Fruit fly (Drosophila melanogaster): ENCODE results near the gene CG8086.

The CG8086 gene

DNA sequence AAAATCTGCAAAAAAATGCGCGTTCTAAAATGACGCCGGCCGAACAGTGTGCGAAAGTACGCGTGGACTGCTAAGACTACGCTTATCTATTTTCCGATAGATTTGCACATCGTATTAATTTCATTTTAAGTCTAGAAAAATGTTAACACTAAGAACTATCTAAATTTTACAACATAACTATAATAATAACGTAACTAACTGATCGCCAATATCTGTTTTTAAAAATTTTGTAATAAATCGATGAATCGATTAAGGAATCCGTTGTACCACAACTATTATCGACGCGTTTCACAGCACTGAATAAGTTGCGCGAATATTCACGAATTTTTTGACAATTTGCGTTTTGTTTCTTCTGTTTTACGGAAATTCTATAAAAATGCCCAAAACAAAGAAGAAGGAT is 46.2 kb downstream of the CG8086 start, which contains the start of gene Ssb-c31a (continued):
- TF ChIP-seq Eip93F (GFP tag; optimal IDR thresholded peaks at IDR 0.05), result no peak
- no peak for TF ChIP-seq CG4318 (GFP tag; optimal IDR thresholded peaks at IDR 0.05)
- TF ChIP-seq CG6808 (GFP tag; optimal IDR thresholded peaks at IDR 0.05), result peak; percentile 50
- TF ChIP-seq CG6276 (GFP tag; optimal IDR thresholded peaks at IDR 0.05), result no peak
- TF ChIP-seq pdm3 (GFP tag; optimal IDR thresholded peaks at IDR 0.05), result peak; percentile 61
- TF ChIP-seq CG8119 (GFP tag; IDR thresholded peaks at IDR 0.05), result no peak
- TF ChIP-seq CG10631 (GFP tag; optimal IDR thresholded peaks at IDR 0.05), result peak; percentile 54
- TF ChIP-seq Sox102F (GFP tag; optimal IDR thresholded peaks at IDR 0.05), result peak; percentile 66
- TF ChIP-seq CG11902 (GFP tag; optimal IDR thresholded peaks at IDR 0.05), result no peak
- TF ChIP-seq Eip78C (GFP tag), result peak; percentile 87
- no peak for TF ChIP-seq Hr38 (GFP tag; optimal IDR thresholded peaks at IDR 0.05)
- peak; percentile 50 for TF ChIP-seq Hr4 (GFP tag; optimal IDR thresholded peaks at IDR 0.05)
- TF ChIP-seq Hr39 (GFP tag; optimal IDR thresholded peaks at IDR 0.05), result peak; percentile 47
- TF ChIP-seq ss (GFP tag; optimal IDR thresholded peaks at IDR 0.05), result peak; percentile 34 to 65
- peak; percentile 9 for TF ChIP-seq dsx (GFP tag; optimal IDR thresholded peaks at IDR 0.05; ENCODE audit: poor library complexity, severe bottlenecking)
- TF ChIP-seq cyc (GFP tag; optimal IDR thresholded peaks at IDR 0.05), result peak; percentile 62
- TF ChIP-seq achi (GFP tag; optimal IDR thresholded peaks at IDR 0.05), result peak; percentile 63
- TF ChIP-seq OdsH (GFP tag; optimal IDR thresholded peaks at IDR 0.05), result peak; percentile 62
- peak; percentile 40 for TF ChIP-seq Ets96B (tag; optimal IDR thresholded peaks at IDR 0.05)
- no peak for TF ChIP-seq CG11294 (GFP tag; IDR thresholded peaks at IDR 0.05)
- peak; percentile 65 for TF ChIP-seq acj6 (GFP tag; optimal IDR thresholded peaks at IDR 0.05)
- 0 out of 3 replicates have a peak, but pooled peaks have one; percentile 22 for TF ChIP-seq CG6163 (GFP tag; IDR thresholded peaks at IDR 0.05)
- TF ChIP-seq net (GFP tag; optimal IDR thresholded peaks at IDR 0.05), result no peak

DNA sequence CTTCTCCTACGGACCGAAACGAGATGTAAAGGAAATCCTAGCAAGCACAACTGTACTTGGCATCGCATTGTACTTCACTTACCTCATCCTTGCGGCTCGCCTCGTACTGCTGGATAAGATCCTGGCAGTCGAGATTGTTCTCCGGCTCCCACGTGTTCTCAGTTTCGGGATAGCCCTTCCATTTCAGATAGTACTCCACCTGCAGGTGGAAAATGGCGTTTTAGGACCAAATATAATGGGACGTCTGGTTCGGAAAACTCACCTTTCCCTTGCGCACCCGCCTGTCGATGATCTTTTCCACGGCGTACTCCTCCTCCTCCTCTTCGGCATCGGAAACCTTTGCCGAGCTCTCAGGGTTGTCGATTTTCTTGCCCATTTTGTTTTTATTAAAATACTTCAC is 46.8 kb downstream of the CG8086 start:
- no peak for TF ChIP-seq OdsH (GFP tag; optimal IDR thresholded peaks at IDR 0.05)
- TF ChIP-seq CG11294 (GFP tag; IDR thresholded peaks at IDR 0.05), result no peak
- TF ChIP-seq CG32006 (GFP tag; optimal IDR thresholded peaks at IDR 0.05), result no peak
- no peak for TF ChIP-seq Sox14 (GFP tag; optimal IDR thresholded peaks at IDR 0.05)
- TF ChIP-seq Smox (GFP tag; optimal IDR thresholded peaks at IDR 0.05), result no peak

DNA sequence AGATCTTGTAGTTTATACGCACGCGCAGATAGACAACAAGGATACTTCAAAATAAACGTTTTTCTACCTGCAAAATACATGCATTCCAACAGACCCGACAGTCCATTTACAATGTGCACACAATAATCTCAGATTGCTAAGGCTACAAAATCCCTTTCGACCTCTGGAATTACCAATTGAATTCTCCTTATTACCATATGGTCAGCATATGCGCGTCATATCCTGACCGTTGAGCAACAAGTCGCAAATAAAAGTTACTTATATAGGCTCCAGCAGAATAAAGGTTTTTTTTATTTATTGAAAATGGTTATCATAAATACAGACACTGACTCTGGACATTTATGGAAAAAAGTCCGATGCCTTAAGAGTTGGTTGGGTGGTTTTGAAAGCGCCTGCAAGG is 47.9 kb downstream of the CG8086 start:
- TF ChIP-seq CG8319 (GFP tag; optimal IDR thresholded peaks at IDR 0.05), result no peak
- no peak for TF ChIP-seq Gug (GFP tag; IDR thresholded peaks at IDR 0.05)
- TF ChIP-seq CG10631 (GFP tag; optimal IDR thresholded peaks at IDR 0.05), result no peak
- no peak for TF ChIP-seq ss (GFP tag; optimal IDR thresholded peaks at IDR 0.05)
- TF ChIP-seq spab (GFP tag; optimal IDR thresholded peaks at IDR 0.05), result no peak

DNA sequence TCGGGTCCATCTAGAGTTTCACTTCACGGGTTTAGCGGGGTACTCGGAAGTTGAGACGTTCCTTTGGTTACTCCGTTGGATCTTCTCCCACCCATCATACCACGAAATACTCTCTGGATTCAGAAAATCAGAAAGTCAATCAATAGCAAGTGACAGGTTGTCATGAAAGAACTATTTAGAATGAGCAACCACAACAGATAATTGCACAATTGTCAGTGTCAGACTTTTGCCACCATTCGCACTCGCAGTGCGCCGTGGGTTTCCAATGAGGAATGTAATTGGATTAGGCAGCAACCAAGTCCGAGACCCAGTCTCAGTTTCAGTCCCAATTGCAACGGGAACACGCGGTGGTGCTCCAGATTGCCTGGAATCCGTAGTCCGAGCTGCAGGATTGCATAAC is 51.4 kb downstream of the CG8086 start, which contains the start of gene CG8419:
Gene CG8419 (plus strand): TSS at position 301 of the 400 bp plus-strand sequence.
- TF ChIP-seq CG11294 (GFP tag; IDR thresholded peaks at IDR 0.05) (no peak), ss (GFP tag; optimal IDR thresholded peaks at IDR 0.05) (no peak), svp (GFP tag) (no peak), CG10669 (GFP tag; optimal IDR thresholded peaks at IDR 0.05) (no peak), CG32006 (GFP tag; optimal IDR thresholded peaks at IDR 0.05) (no peak), Ets96B (tag; optimal IDR thresholded peaks at IDR 0.05) (no peak), Gug (GFP tag; IDR thresholded peaks at IDR 0.05) (no peak), Met (GFP tag; optimal IDR thresholded peaks at IDR 0.05) (no peak), Sox15 (GFP tag; optimal IDR thresholded peaks at IDR 0.05) (no peak), CG6276 (GFP tag; optimal IDR thresholded peaks at IDR 0.05) (no peak), Lpt (GFP tag; optimal IDR thresholded peaks at IDR 0.05) (no peak), CG10631 (GFP tag; optimal IDR thresholded peaks at IDR 0.05) (no peak), CG6163 (GFP tag; IDR thresholded peaks at IDR 0.05) (no peak), CG15336 (GFP tag; IDR thresholded peaks at IDR 0.05) (no peak), Sox14 (GFP tag; optimal IDR thresholded peaks at IDR 0.05) (no peak), pdm3 (GFP tag; optimal IDR thresholded peaks at IDR 0.05) (no peak), Eip75B (GFP tag; optimal IDR thresholded peaks at IDR 0.05) (no peak), CG34406 (GFP tag; optimal IDR thresholded peaks at IDR 0.05) (no peak), fd59A (GFP tag; optimal IDR thresholded peaks at IDR 0.05) (no peak)

Data from whole organism, prepupa.